Worm (Caenorhabditis elegans) whole organism, young adult: Measurements from ENCODE around the gene gspd-1.

Source experiments
- Y53F4B.3 ChIP-seq: fragments of 200-800 bp; sonication (Bioruptor generic); IDR thresholded peaks from 2 replicates; pipeline ENCODE4 v1.3.6; 2022; ENCODE audit warnings: missing genetic modification reagents, missing genetic modification characterization, missing compliant biosample characterization
- ama-1 ChIP-seq, 3 experiments: fragments of 150-350 bp in 1 of 3; sonication (generic microtip) in 2 of 3; optimal IDR thresholded peaks; 2 replicates each; lab custom pipeline; 2014 to 2018; ENCODE audit warnings: missing biosample characterization in 2 of 3, missing genetic modification characterization in 2 of 3, missing genetic modification reagents in 2 of 3
- bed-2 ChIP-seq: fragments of 200-800 bp; sonication (Bioruptor generic); IDR thresholded peaks from 2 replicates; pipeline ENCODE4 v1.3.6; 2022; ENCODE audit warnings: missing genetic modification reagents, missing genetic modification characterization, missing compliant biosample characterization
- die-1 ChIP-seq: sonication (generic microtip); optimal IDR thresholded peaks from 2 replicates; lab custom pipeline; 2016; ENCODE audit warnings: missing genotype, mild to moderate bottlenecking, missing genetic modification characterization, missing compliant biosample characterization
- dpl-1 ChIP-seq: fragments of 150-350 bp; optimal IDR thresholded peaks from 2 replicates; lab custom pipeline; 2014; ENCODE audit warnings: missing biosample characterization, missing genetic modification reagents, missing genetic modification characterization

- TF ChIP-seq Y53F4B.3 (GFP tag; lab: Robert Waterston, UW) (no peak), bed-2 (GFP tag; lab: Robert Waterston, UW) (no peak), ama-1 (optimal IDR thresholded peaks at IDR 0.05; lab: Kevin White, UChicago) (no peak), ama-1 (GFP tag; optimal IDR thresholded peaks at IDR 0.05; lab: Kevin White, UChicago) (no peak), dpl-1 (GFP tag; lab: Kevin White, UChicago) (no peak), die-1 (tag; lab: Kevin White, UChicago) (no peak)
These were observed 33.1 kb upstream of the gspd-1 start for ce11 chrIV:11284102-11284531.
